Worm (Caenorhabditis elegans) whole organism, L4/young adult: ENCODE data around the gene cut-2.

Experiments used
- W03F9.2 ChIP-seq: fragments of 150-350 bp; optimal IDR thresholded peaks from 2 replicates; lab custom pipeline; 2014; ENCODE audit warnings: missing biosample characterization, missing genetic modification characterization
- dao-5 ChIP-seq: sonication (generic microtip); optimal IDR thresholded peaks from 2 replicates; lab custom pipeline; 2016; ENCODE audit warnings: missing genotype, missing genetic modification characterization, moderate library complexity, missing compliant biosample characterization
- him-1 ChIP-seq: sonication (generic microtip); optimal IDR thresholded peaks from 2 replicates; lab custom pipeline; 2016; ENCODE audit warnings: missing genotype, missing genetic modification reagents, missing genetic modification characterization, missing compliant biosample characterization

ce11 chrV:13406511-13406910 is 8.2 kb upstream of the cut-2 start, which contains the start of gene F53F1.2:
- TF ChIP-seq him-1 (tag; lab: Kevin White, UChicago) (no peak), dao-5 (tag; lab: Kevin White, UChicago) (no peak), W03F9.2 (tag; lab: Kevin White, UChicago) (no peak)
